Worm (Caenorhabditis elegans): ENCODE data around the gene cnc-9.

DNA sequence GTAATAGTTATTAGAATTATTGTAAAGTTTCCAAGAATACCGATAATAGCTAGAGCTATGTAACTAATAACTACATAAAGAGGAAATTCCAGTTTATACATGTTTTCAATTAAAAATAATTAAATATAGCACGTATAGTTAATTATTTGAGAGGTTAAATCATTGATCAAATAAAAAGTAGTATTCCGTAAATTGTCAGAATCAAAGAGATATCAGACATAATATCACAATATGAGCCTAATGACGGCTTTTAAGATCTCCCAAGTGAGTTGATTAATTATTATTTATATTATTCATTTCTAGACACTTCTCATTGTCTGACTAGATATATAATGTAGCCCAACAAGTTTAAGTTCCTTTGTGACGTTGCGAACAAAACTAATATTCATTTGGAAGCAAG is 20.6 kb downstream of the cnc-9 start, which contains the start of gene srsx-24:
- TF ChIP-seq tbx-2 (tag; optimal IDR thresholded peaks at IDR 0.05) (no peak), nhr-11 (tag; optimal IDR thresholded peaks at IDR 0.05) (no peak)
